Worm (Caenorhabditis elegans): ENCODE data around the gene gst-19.
A peak's percentile ranks its signal among the peaks of the same experiment; 100 is the strongest.

Gene gst-19

ce11 chrII:13627001-13627400, at the start of gene gst-19:
Gene gst-19, minus strand, starts transcription at chrII:13627145.
- no peak for TF ChIP-seq F49E8.2 (tag; optimal IDR thresholded peaks at IDR 0.05; ENCODE audit: insufficient read depth)
- no peak for TF ChIP-seq egl-18 (GFP tag; IDR thresholded peaks at IDR 0.05)
- no peak for TF ChIP-seq rcor-1 (GFP tag; IDR thresholded peaks at IDR 0.05)
- no peak for TF ChIP-seq lin-54 (GFP tag; optimal IDR thresholded peaks at IDR 0.05)
- no peak for TF ChIP-seq madf-10 (tag; optimal IDR thresholded peaks at IDR 0.05)
- no peak for TF ChIP-seq B0019.2 (GFP tag; conservative IDR thresholded peaks at IDR 0.05)
- TF ChIP-seq ZK185.1 (tag; optimal IDR thresholded peaks at IDR 0.05; ENCODE audit: poor library complexity, severe bottlenecking) = no peak
- no peak for TF ChIP-seq lin-35 (GFP tag; optimal IDR thresholded peaks at IDR 0.05)
- TF ChIP-seq nhr-27 (tag; optimal IDR thresholded peaks at IDR 0.05) = no peak
- no peak for TF ChIP-seq aptf-3 (GFP tag; IDR thresholded peaks at IDR 0.05)
- TF ChIP-seq atf-7 (tag; optimal IDR thresholded peaks at IDR 0.05) = no peak
- TF ChIP-seq ztf-22 (GFP tag; optimal IDR thresholded peaks at IDR 0.05) = no peak
- TF ChIP-seq Y53G8AR.9 (GFP tag; conservative IDR thresholded peaks at IDR 0.05) = no peak
- no peak for TF ChIP-seq hlh-12 (tag; optimal IDR thresholded peaks at IDR 0.05)

ce11 chrII:13675212-13675611, 48.3 kb upstream of the gst-19 start:
- no peak for TF ChIP-seq nhr-179 (tag; optimal IDR thresholded peaks at IDR 0.05)
- TF ChIP-seq Y56A3A.18 (GFP tag; IDR thresholded peaks at IDR 0.05) = no peak
- no peak for TF ChIP-seq snpc-1.1 (tag; optimal IDR thresholded peaks at IDR 0.05; ENCODE audit: insufficient read depth)
- TF ChIP-seq hrde-1 (tag; optimal IDR thresholded peaks at IDR 0.05; ENCODE audit: borderline replicate concordance) = no peak
- no peak for TF ChIP-seq lag-1 (GFP tag; IDR thresholded peaks at IDR 0.05)
- TF ChIP-seq chd-7 (tag; optimal IDR thresholded peaks at IDR 0.05) = no peak
- no peak for TF ChIP-seq K11D2.4 (GFP tag; IDR thresholded peaks at IDR 0.05)
- TF ChIP-seq egl-18 (GFP tag; IDR thresholded peaks at IDR 0.05) = no peak
- no peak for TF ChIP-seq D2030.7 (GFP tag; IDR thresholded peaks at IDR 0.05)
- no peak for TF ChIP-seq ceh-40 (GFP tag; IDR thresholded peaks at IDR 0.05)
- no peak for TF ChIP-seq F10E7.11 (tag; optimal IDR thresholded peaks at IDR 0.05)

- TF ChIP-seq cebp-1 (GFP tag; IDR thresholded peaks at IDR 0.05) = no peak
- peak; percentile 21 for TF ChIP-seq cebp-1 (tag; optimal IDR thresholded peaks at IDR 0.05)
- TF ChIP-seq T07F8.4 (tag; optimal IDR thresholded peaks at IDR 0.05) = no peak
- TF ChIP-seq athp-1 (tag; optimal IDR thresholded peaks at IDR 0.05) = no peak
- no peak for TF ChIP-seq lin-26 (GFP tag; IDR thresholded peaks at IDR 0.05)
- TF ChIP-seq mel-28 (tag; optimal IDR thresholded peaks at IDR 0.05; ENCODE audit: borderline replicate concordance) = no peak
- TF ChIP-seq dox-1 (GFP tag; IDR thresholded peaks at IDR 0.05) = 0 out of 2 replicates have a peak, but pooled peaks have one; percentile 4
- no peak for TF ChIP-seq madf-8 (GFP tag; conservative IDR thresholded peaks at IDR 0.05)
- peak; percentile 29 for TF ChIP-seq ztf-26 (tag; optimal IDR thresholded peaks at IDR 0.05)
- no peak for TF ChIP-seq zfh-2 (GFP tag; conservative IDR thresholded peaks at IDR 0.05)
- peak; percentile 24 for TF ChIP-seq K12H6.12 (tag; optimal IDR thresholded peaks at IDR 0.05)
- TF ChIP-seq rec-8 (tag; optimal IDR thresholded peaks at IDR 0.05) = no peak
- peak; percentile 17 for TF ChIP-seq somi-1 (GFP tag; optimal IDR thresholded peaks at IDR 0.05)
These were observed 46.8 kb upstream of the gst-19 start for ce11 chrII:13673605-13674193.

Data from whole organism, young adult.